Fruit fly (Drosophila melanogaster) S2 (cell line): Measurements from ENCODE around the gene CG31248.

Experiments used
- CG8478 ChIP-seq: fragments of >200 bp; optimal IDR thresholded peaks from 2 replicates; lab custom pipeline; 2018
- CTCF ChIP-seq, 2 experiments: fragments of >200 bp; optimal IDR thresholded peaks; 2 replicates each; lab custom pipeline; 2018

- TF ChIP-seq CG8478 (lab: Kevin White, UChicago) (no peak), CTCF (optimal IDR thresholded peaks at IDR 0.05; lab: Kevin White, UChicago) (no peak)
These were observed 21.7 kb downstream of the CG31248 start, which contains the start of the genes gfzf and Sas-4 for dm6 chr3R:7150544-7151406.
